ENCODE assay signal across 1 fruit fly cellular context in the genomic region with DNA sequence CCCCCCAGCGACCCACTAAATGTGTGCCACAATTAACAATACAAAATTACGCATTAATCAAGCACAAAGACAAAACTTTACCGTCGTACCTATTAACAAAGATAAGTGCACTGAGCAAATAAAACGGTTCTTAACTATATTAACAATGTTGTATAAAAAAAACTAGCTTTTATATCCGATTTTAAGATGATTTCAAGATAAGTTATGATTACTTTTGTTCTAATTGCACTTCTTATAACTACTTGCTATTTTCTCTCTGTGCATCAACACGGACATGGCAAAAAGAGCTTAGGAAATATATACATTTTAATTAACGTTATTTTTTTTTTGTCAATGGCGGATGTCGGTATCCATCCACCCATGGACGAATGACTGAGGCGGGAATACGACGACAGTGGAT.
TF ChIP-seq lines count a peak whose summit lies in the region.

No protein-coding gene starts in this region.

TF ChIP-seq in whole organism, embryonic, 481 proteins besides CTCF, POLR2A, EP300 and RAD21 (continued from another document):
- TF ChIP-seq sens (GFP tag; lab: Kevin White, UChicago) (peak; percentile 83), luna (GFP tag; optimal IDR thresholded peaks at IDR 0.05; lab: Kevin White, UChicago) (no peak), dm (GFP tag; optimal IDR thresholded peaks at IDR 0.05; lab: Kevin White, UChicago) (no peak), CG5953 (GFP tag; IDR thresholded peaks at IDR 0.05; lab: Robert Waterston, UW) (no peak), sna (GFP tag; IDR thresholded peaks at IDR 0.05; lab: Robert Waterston, UW; ENCODE audit: partially characterized antibody) (no peak), CG30403 (GFP tag; optimal IDR thresholded peaks at IDR 0.05; lab: Kevin White, UChicago) (no peak), CG18599 (GFP tag; optimal IDR thresholded peaks at IDR 0.05; lab: Kevin White, UChicago) (peak; percentile 29), seq (GFP tag; IDR thresholded peaks at IDR 0.05; lab: Robert Waterston, UW) (peak; percentile 56; the same call in 1 of the 2 replicates), Scr (GFP tag; IDR thresholded peaks at IDR 0.05; lab: Robert Waterston, UW; ENCODE audit: partially characterized antibody) (no peak), CG17829 (tag; optimal IDR thresholded peaks at IDR 0.05; lab: Kevin White, UChicago) (no peak), abd-A (tag; optimal IDR thresholded peaks at IDR 0.05; lab: Kevin White, UChicago) (no peak), trem (tag; optimal IDR thresholded peaks at IDR 0.05; lab: Kevin White, UChicago) (no peak), knrl (GFP tag; IDR thresholded peaks at IDR 0.05; lab: Robert Waterston, UW; ENCODE audit: partially characterized antibody) (no peak), org-1 (GFP tag; optimal IDR thresholded peaks at IDR 0.05; lab: Kevin White, UChicago) (no peak), hb (GFP tag; IDR thresholded peaks at IDR 0.05; lab: Robert Waterston, UW; ENCODE audit: partially characterized antibody) (no peak), PHDP (tag; optimal IDR thresholded peaks at IDR 0.05; lab: Kevin White, UChicago) (peak; percentile 11), az2 (GFP tag; optimal IDR thresholded peaks at IDR 0.05; lab: Kevin White, UChicago) (peak; percentile 2), CG15073 (GFP tag; optimal IDR thresholded peaks at IDR 0.05; lab: Kevin White, UChicago) (no peak), yki (optimal IDR thresholded peaks at IDR 0.05; lab: Kevin White, UChicago) (no peak), CG2120 (GFP tag; optimal IDR thresholded peaks at IDR 0.05; lab: Kevin White, UChicago) (peak; percentile 7), tin (GFP tag; optimal IDR thresholded peaks at IDR 0.05; lab: Kevin White, UChicago) (no peak), Atf-2 (GFP tag; optimal IDR thresholded peaks at IDR 0.05; lab: Kevin White, UChicago) (no peak), MBD-R2 (GFP tag; IDR thresholded peaks at IDR 0.05; lab: Robert Waterston, UW) (no peak), Sox102F (GFP tag; optimal IDR thresholded peaks at IDR 0.05; lab: Kevin White, UChicago) (peak; percentile 47), CG6791 (GFP tag; IDR thresholded peaks at IDR 0.05; lab: Robert Waterston, UW; ENCODE audit: partially characterized antibody) (no peak), pum (GFP tag; optimal IDR thresholded peaks at IDR 0.05; lab: Kevin White, UChicago) (no peak), CG7963 (GFP tag; IDR thresholded peaks at IDR 0.05; lab: Robert Waterston, UW; ENCODE audit: partially characterized antibody) (no peak), Taf1 (GFP tag; IDR thresholded peaks at IDR 0.05; lab: Robert Waterston, UW) (no peak), dmrt99B (tag; optimal IDR thresholded peaks at IDR 0.05; lab: Kevin White, UChicago) (peak; percentile 31), cwo (GFP tag; optimal IDR thresholded peaks at IDR 0.05; lab: Kevin White, UChicago) (peak; percentile 2), mirr (GFP tag; optimal IDR thresholded peaks at IDR 0.05; lab: Kevin White, UChicago) (no peak), tap (tag; optimal IDR thresholded peaks at IDR 0.05; lab: Kevin White, UChicago) (no peak), HHEX (GFP tag; optimal IDR thresholded peaks at IDR 0.05; lab: Kevin White, UChicago) (no peak), zfh2 (GFP tag; optimal IDR thresholded peaks at IDR 0.05; lab: Kevin White, UChicago) (no peak), Aef1 (GFP tag; IDR thresholded peaks at IDR 0.05; lab: Robert Waterston, UW) (peak; percentile 16; the same call in 1 of the 3 replicates), nerfin-2 (GFP tag; IDR thresholded peaks at IDR 0.05; lab: Robert Waterston, UW; ENCODE audit: partially characterized antibody) (no peak), peb (GFP tag; IDR thresholded peaks at IDR 0.05; lab: Robert Waterston, UW) (no peak), btn (GFP tag; optimal IDR thresholded peaks at IDR 0.05; lab: Kevin White, UChicago) (no peak), Hmx (GFP tag; optimal IDR thresholded peaks at IDR 0.05; lab: Kevin White, UChicago) (no peak), CG6175 (GFP tag; IDR thresholded peaks at IDR 0.05; lab: Robert Waterston, UW) (no peak), Eip74EF (GFP tag; optimal IDR thresholded peaks at IDR 0.05; lab: Kevin White, UChicago) (no peak), CG7271 (tag; optimal IDR thresholded peaks at IDR 0.05; lab: Kevin White, UChicago) (no peak), CG6254 (GFP tag; optimal IDR thresholded peaks at IDR 0.05; lab: Kevin White, UChicago) (no peak), CG8924 (tag; optimal IDR thresholded peaks at IDR 0.05; lab: Kevin White, UChicago) (no peak), CG7357 (GFP tag; IDR thresholded peaks at IDR 0.05; lab: Robert Waterston, UW) (no peak), Jarid2 (GFP tag; optimal IDR thresholded peaks at IDR 0.05; lab: Kevin White, UChicago) (no peak), Awh (GFP tag; IDR thresholded peaks at IDR 0.05; lab: Robert Waterston, UW) (peak; percentile 58), CG18011 (GFP tag; optimal IDR thresholded peaks at IDR 0.05; lab: Kevin White, UChicago) (no peak), Oli (tag; optimal IDR thresholded peaks at IDR 0.05; lab: Kevin White, UChicago) (peak; percentile 25), Chrac-16 (GFP tag; optimal IDR thresholded peaks at IDR 0.05; lab: Kevin White, UChicago) (no peak), CG17361 (GFP tag; IDR thresholded peaks at IDR 0.05; lab: Robert Waterston, UW) (0 out of 3 replicates have a peak, but pooled peaks have one; percentile 15), ci (GFP tag; IDR thresholded peaks at IDR 0.05; lab: Robert Waterston, UW) (peak; percentile 61; the same call in 2 of the 3 replicates), Adf1 (GFP tag; IDR thresholded peaks at IDR 0.05; lab: Robert Waterston, UW) (no peak), ac (GFP tag; optimal IDR thresholded peaks at IDR 0.05; lab: Kevin White, UChicago) (no peak), CG10543 (GFP tag; optimal IDR thresholded peaks at IDR 0.05; lab: Kevin White, UChicago) (no peak), CG15479 (GFP tag; optimal IDR thresholded peaks at IDR 0.05; lab: Kevin White, UChicago) (no peak), usp (GFP tag; optimal IDR thresholded peaks at IDR 0.05; lab: Kevin White, UChicago) (no peak), Oaz (GFP tag; IDR thresholded peaks at IDR 0.05; lab: Robert Waterston, UW) (no peak), trh (GFP tag; optimal IDR thresholded peaks at IDR 0.05; lab: Kevin White, UChicago) (no peak), CG8478 (optimal IDR thresholded peaks at IDR 0.05; lab: Kevin White, UChicago) (no peak), hth (optimal IDR thresholded peaks at IDR 0.05; lab: Kevin White, UChicago) (no peak), sens-2 (GFP tag; IDR thresholded peaks at IDR 0.05; lab: Robert Waterston, UW) (no peak), pfk (GFP tag; optimal IDR thresholded peaks at IDR 0.05; lab: Kevin White, UChicago) (no peak), Nf-YB (GFP tag; optimal IDR thresholded peaks at IDR 0.05; lab: Kevin White, UChicago) (no peak), ERR (GFP tag; optimal IDR thresholded peaks at IDR 0.05; lab: Kevin White, UChicago) (no peak), dimm (GFP tag; IDR thresholded peaks at IDR 0.05; lab: Robert Waterston, UW) (no peak), Antp (GFP tag; optimal IDR thresholded peaks at IDR 0.05; lab: Kevin White, UChicago) (no peak), YL-1 (GFP tag; optimal IDR thresholded peaks at IDR 0.05; lab: Kevin White, UChicago) (no peak), CG43689 (GFP tag; IDR thresholded peaks at IDR 0.05; lab: Robert Waterston, UW) (no peak), CG34422 (GFP tag; IDR thresholded peaks at IDR 0.05; lab: Robert Waterston, UW) (0 out of 3 replicates have a peak, but pooled peaks have one; percentile 55), Atf6 (GFP tag; IDR thresholded peaks at IDR 0.05; lab: Robert Waterston, UW) (peak; percentile 38; the same call in 1 of the 2 replicates), eyg (GFP tag; optimal IDR thresholded peaks at IDR 0.05; lab: Kevin White, UChicago) (no peak), pita (GFP tag; optimal IDR thresholded peaks at IDR 0.05; lab: Kevin White, UChicago) (no peak)
